Fruit fly (Drosophila melanogaster) whole organism, embryonic: ENCODE measurements around the gene Boh1.

ENCODE experiments used
- CG10209 ChIP-seq: fragments of 200-800 bp; sonication (Bioruptor generic); optimal IDR thresholded peaks from 3 replicates; lab custom pipeline; 2017; ENCODE audit warnings: missing biosample characterization, mild to moderate bottlenecking, missing genetic modification characterization, missing genetic modification reagents
- CG10274 ChIP-seq: fragments of 200-800 bp; sonication (Bioruptor generic); optimal IDR thresholded peaks from 3 replicates; lab custom pipeline; 2017; ENCODE audit warnings: missing biosample characterization, mild to moderate bottlenecking, missing genetic modification characterization
- CG10654 ChIP-seq: fragments of 200-800 bp; sonication (Bioruptor generic); optimal IDR thresholded peaks from 2 replicates; lab custom pipeline; 2016; ENCODE audit warnings: missing biosample characterization, missing genetic modification characterization
- CG10979 ChIP-seq: fragments of 200-800 bp; sonication (Bioruptor generic); optimal IDR thresholded peaks from 2 replicates; lab custom pipeline; 2018; ENCODE audit warnings: missing biosample characterization, mild to moderate bottlenecking, missing genetic modification characterization, moderate library complexity
- CG11456 ChIP-seq: fragments of 200-800 bp; sonication (Bioruptor generic); IDR thresholded peaks from 3 replicates; pipeline ENCODE4 v1.3.6; 2022; ENCODE audit warnings: missing biosample characterization, missing genetic modification characterization
- CG11560 ChIP-seq: fragments of 200-800 bp; sonication (Bioruptor generic); IDR thresholded peaks from 3 replicates; pipeline ENCODE4 v1.3.6; 2022; ENCODE audit warnings: missing biosample characterization, missing genetic modification characterization
- CG12391 ChIP-seq: fragments of 200-800 bp; sonication (Bioruptor generic); optimal IDR thresholded peaks from 3 replicates; lab custom pipeline; 2018; ENCODE audit warnings: missing biosample characterization, mild to moderate bottlenecking, missing genetic modification characterization, moderate library complexity
- CG13296 ChIP-seq: fragments of 200-800 bp; sonication (Bioruptor generic); optimal IDR thresholded peaks from 3 replicates; lab custom pipeline; 2018; ENCODE audit warnings: missing biosample characterization, mild to moderate bottlenecking, missing genetic modification characterization
- CG14014 ChIP-seq: fragments of 200-800 bp; sonication (Bioruptor generic); IDR thresholded peaks from 2 replicates; pipeline ENCODE4 v1.3.6; 2022; ENCODE audit warnings: missing biosample characterization, missing genetic modification characterization
- CG15479 ChIP-seq: fragments of 200-800 bp; sonication (Bioruptor generic); optimal IDR thresholded peaks from 3 replicates; lab custom pipeline; 2019; ENCODE audit warnings: missing biosample characterization, mild to moderate bottlenecking, missing genetic modification characterization, moderate library complexity
- CG15696 ChIP-seq: fragments of 200-800 bp; sonication (Bioruptor generic); optimal IDR thresholded peaks from 2 replicates; lab custom pipeline; 2019; ENCODE audit warnings: missing biosample characterization, mild to moderate bottlenecking, missing genetic modification characterization, moderate library complexity
- CG30020 ChIP-seq: fragments of 200-800 bp; optimal IDR thresholded peaks from 2 replicates; lab custom pipeline; 2019; ENCODE audit warnings: missing biosample characterization, mild to moderate bottlenecking, missing genetic modification characterization, moderate library complexity
- CG31365 ChIP-seq: fragments of 200-800 bp; sonication (Bioruptor generic); optimal IDR thresholded peaks from 2 replicates; lab custom pipeline; 2018; ENCODE audit warnings: missing biosample characterization, mild to moderate bottlenecking, missing genetic modification characterization
- CG34376 ChIP-seq: fragments of 200-800 bp; sonication (Bioruptor generic); optimal IDR thresholded peaks from 2 replicates; lab custom pipeline; 2018; ENCODE audit warnings: missing biosample characterization, mild to moderate bottlenecking, missing genetic modification characterization
- CG3726 ChIP-seq: fragments of 200-800 bp; sonication (Bioruptor generic); IDR thresholded peaks from 3 replicates; pipeline ENCODE4, ENCODE4 v1.3.6; 2022; ENCODE audit warnings: missing biosample characterization, missing genetic modification characterization
- CG4424 ChIP-seq: fragments of 200-800 bp; sonication (Bioruptor generic); optimal IDR thresholded peaks from 3 replicates; lab custom pipeline; 2016; ENCODE audit warnings: missing biosample characterization, missing genetic modification characterization
- CG5953 ChIP-seq: fragments of 200-800 bp; sonication (Bioruptor generic); IDR thresholded peaks from 2 replicates; pipeline ENCODE4 v1.3.6; 2022; ENCODE audit warnings: missing biosample characterization, missing genetic modification characterization
- CG6683 ChIP-seq: fragments of 200-800 bp; sonication (Bioruptor generic); optimal IDR thresholded peaks from 2 replicates; lab custom pipeline; 2017; ENCODE audit warnings: missing biosample characterization, mild to moderate bottlenecking, missing genetic modification characterization, missing genetic modification reagents
- CG7357 ChIP-seq: fragments of 200-800 bp; sonication (Bioruptor generic); IDR thresholded peaks from 3 replicates; pipeline ENCODE4 v1.3.6; 2022; ENCODE audit warnings: missing biosample characterization, missing genetic modification characterization
- CG8281 ChIP-seq: fragments of 200-800 bp; sonication (Bioruptor generic); optimal IDR thresholded peaks from 2 replicates; lab custom pipeline; 2018; ENCODE audit warnings: missing biosample characterization, mild to moderate bottlenecking, missing genetic modification characterization, moderate library complexity
- CG9215 ChIP-seq: fragments of 200-800 bp; sonication (Bioruptor generic); IDR thresholded peaks from 2 replicates; pipeline ENCODE4 v1.3.6; 2022; ENCODE audit warnings: missing biosample characterization, missing genetic modification characterization
- Dek ChIP-seq: fragments of 200-800 bp; sonication (Bioruptor generic); optimal IDR thresholded peaks from 3 replicates; lab custom pipeline; 2019; ENCODE audit warnings: missing biosample characterization, mild to moderate bottlenecking, missing genetic modification characterization, moderate library complexity
- Fer3 ChIP-seq: fragments of 200-800 bp; sonication (Bioruptor generic); optimal IDR thresholded peaks from 2 replicates; lab custom pipeline; 2018; ENCODE audit warnings: missing biosample characterization, mild to moderate bottlenecking, missing genetic modification characterization, moderate library complexity
- HLH54F ChIP-seq: fragments of 200-800 bp; sonication (Bioruptor generic); optimal IDR thresholded peaks from 3 replicates; lab custom pipeline; 2016; ENCODE audit warnings: missing biosample characterization, missing genetic modification characterization
- Hr51 ChIP-seq, 2 experiments: fragments of 200-800 bp; sonication (Bioruptor generic); optimal IDR thresholded peaks; 2 replicates in 1 of 2; 3 replicates in 1 of 2; lab custom pipeline; 2016 to 2018; ENCODE audit warnings: missing biosample characterization in 2 of 2, missing genetic modification characterization in 2 of 2, mild to moderate bottlenecking in 1 of 2, moderate library complexity in 1 of 2
- NFAT ChIP-seq: fragments of 200-800 bp; sonication (Bioruptor generic); IDR thresholded peaks from 2 replicates; pipeline ENCODE4 v1.3.6; 2022; ENCODE audit warnings: missing biosample characterization, missing genetic modification characterization
- PHDP ChIP-seq: fragments of 200-800 bp; sonication (Bioruptor generic); optimal IDR thresholded peaks from 3 replicates; lab custom pipeline; 2018; ENCODE audit warnings: missing biosample characterization, mild to moderate bottlenecking, missing genetic modification characterization, moderate library complexity
- Ravus ChIP-seq: fragments of 200-800 bp; sonication (Bioruptor generic); IDR thresholded peaks from 2 replicates; pipeline ENCODE4 v1.3.6; 2022; ENCODE audit warnings: missing biosample characterization, missing genetic modification characterization
- Rfx ChIP-seq: fragments of 200-800 bp; sonication (Bioruptor generic); IDR thresholded peaks from 2 replicates; pipeline ENCODE4 v1.3.6; 2022; ENCODE audit warnings: missing biosample characterization, missing genetic modification characterization
- Scr ChIP-seq: fragments of 200-800 bp; sonication (Bioruptor generic); IDR thresholded peaks from 2 replicates; pipeline ENCODE4 v1.3.6; 2022; ENCODE audit warnings: missing biosample characterization, missing genetic modification characterization; ENCODE audit not compliant: partially characterized antibody
- Spps ChIP-seq: fragments of 200-800 bp; sonication (Bioruptor generic); optimal IDR thresholded peaks from 2 replicates; lab custom pipeline; 2018; ENCODE audit warnings: missing biosample characterization, mild to moderate bottlenecking, missing genetic modification characterization
- Stat92E ChIP-seq, 3 experiments: fragments of >200 bp in 2 of 3; fragments of 200-800 bp in 1 of 3; sonication (Bioruptor generic) in 1 of 3; optimal IDR thresholded peaks; 2 replicates each; lab custom pipeline; 2017 to 2019; ENCODE audit warnings: missing biosample characterization in 3 of 3, missing genetic modification characterization in 3 of 3, mild to moderate bottlenecking in 1 of 3, moderate library complexity in 1 of 3
- aop ChIP-seq: fragments of 200-800 bp; sonication (Bioruptor generic); IDR thresholded peaks from 2 replicates; pipeline ENCODE4 v1.3.6; 2022; ENCODE audit warnings: missing biosample characterization, missing genetic modification characterization
- az2 ChIP-seq: fragments of 200-800 bp; sonication (Bioruptor generic); optimal IDR thresholded peaks from 3 replicates; lab custom pipeline; 2016; ENCODE audit warnings: missing biosample characterization, missing genetic modification characterization
- dmrt11E ChIP-seq: fragments of 200-800 bp; sonication (Bioruptor generic); optimal IDR thresholded peaks from 3 replicates; lab custom pipeline; 2018; ENCODE audit warnings: missing biosample characterization, mild to moderate bottlenecking, missing genetic modification characterization, moderate library complexity
- fd102C ChIP-seq: fragments of 200-800 bp; sonication (Bioruptor generic); optimal IDR thresholded peaks from 2 replicates; lab custom pipeline; 2018; ENCODE audit warnings: missing biosample characterization, mild to moderate bottlenecking, missing genetic modification characterization, moderate library complexity
- gfzf ChIP-seq: fragments of 200-800 bp; sonication (Bioruptor generic); optimal IDR thresholded peaks from 2 replicates; lab custom pipeline; 2016; ENCODE audit warnings: missing biosample characterization, mild to moderate bottlenecking, missing genetic modification characterization, moderate library complexity
- gt ChIP-seq: fragments of 200-800 bp; sonication (Bioruptor generic); IDR thresholded peaks from 2 replicates; pipeline ENCODE4 v1.3.6; 2022; ENCODE audit warnings: missing biosample characterization, missing genetic modification characterization
- hbn ChIP-seq: fragments of 200-800 bp; sonication (Bioruptor generic); IDR thresholded peaks from 2 replicates; pipeline ENCODE4 v1.3.6; 2022; ENCODE audit warnings: missing biosample characterization, missing genetic modification characterization; ENCODE audit not compliant: partially characterized antibody
- kah ChIP-seq: fragments of 200-800 bp; sonication (Bioruptor generic); optimal IDR thresholded peaks from 2 replicates; lab custom pipeline; 2018; ENCODE audit warnings: missing biosample characterization, mild to moderate bottlenecking, missing genetic modification characterization
- lab ChIP-seq: fragments of 200-800 bp; sonication (Bioruptor generic); optimal IDR thresholded peaks from 3 replicates; lab custom pipeline; 2017; ENCODE audit warnings: missing biosample characterization, missing genetic modification characterization, mild to moderate bottlenecking, moderate library complexity, missing genetic modification reagents
- maf-S ChIP-seq: fragments of 200-800 bp; sonication (Bioruptor generic); optimal IDR thresholded peaks from 2 replicates; lab custom pipeline; 2016; ENCODE audit warnings: missing biosample characterization, missing genetic modification characterization
- mam ChIP-seq: fragments of 200-800 bp; sonication (Bioruptor generic); optimal IDR thresholded peaks from 3 replicates; lab custom pipeline; 2016; ENCODE audit warnings: missing biosample characterization, missing genetic modification characterization
- oc ChIP-seq: fragments of 200-800 bp; sonication (Bioruptor generic); optimal IDR thresholded peaks from 2 replicates; lab custom pipeline; 2018; ENCODE audit warnings: missing biosample characterization, mild to moderate bottlenecking, missing genetic modification characterization, moderate library complexity
- prd ChIP-seq, 3 experiments: fragments of >200 bp in 2 of 3; fragments of 200-800 bp in 1 of 3; sonication (Bioruptor generic) in 1 of 3; optimal IDR thresholded peaks in 2 of 3; IDR thresholded peaks in 1 of 3; 2 replicates in 2 of 3; 3 replicates in 1 of 3; pipeline versions ENCODE4 v1.3.6 to Lab custom; 2017 to 2022; ENCODE audit warnings: missing biosample characterization in 1 of 3, missing genetic modification characterization in 1 of 3
- run ChIP-seq: fragments of 200-800 bp; sonication (Bioruptor generic); optimal IDR thresholded peaks from 3 replicates; lab custom pipeline; 2018; ENCODE audit warnings: missing biosample characterization, mild to moderate bottlenecking, missing genetic modification characterization
- seq ChIP-seq: fragments of 200-800 bp; sonication (Bioruptor generic); IDR thresholded peaks from 2 replicates; pipeline ENCODE4 v1.3.6; 2022; ENCODE audit warnings: missing biosample characterization, missing genetic modification characterization
- wor ChIP-seq: fragments of 200-800 bp; sonication (Bioruptor generic); IDR thresholded peaks from 2 replicates; pipeline ENCODE4 v1.3.6; 2022; ENCODE audit warnings: missing biosample characterization, missing genetic modification characterization

The Boh1 gene

DNA sequence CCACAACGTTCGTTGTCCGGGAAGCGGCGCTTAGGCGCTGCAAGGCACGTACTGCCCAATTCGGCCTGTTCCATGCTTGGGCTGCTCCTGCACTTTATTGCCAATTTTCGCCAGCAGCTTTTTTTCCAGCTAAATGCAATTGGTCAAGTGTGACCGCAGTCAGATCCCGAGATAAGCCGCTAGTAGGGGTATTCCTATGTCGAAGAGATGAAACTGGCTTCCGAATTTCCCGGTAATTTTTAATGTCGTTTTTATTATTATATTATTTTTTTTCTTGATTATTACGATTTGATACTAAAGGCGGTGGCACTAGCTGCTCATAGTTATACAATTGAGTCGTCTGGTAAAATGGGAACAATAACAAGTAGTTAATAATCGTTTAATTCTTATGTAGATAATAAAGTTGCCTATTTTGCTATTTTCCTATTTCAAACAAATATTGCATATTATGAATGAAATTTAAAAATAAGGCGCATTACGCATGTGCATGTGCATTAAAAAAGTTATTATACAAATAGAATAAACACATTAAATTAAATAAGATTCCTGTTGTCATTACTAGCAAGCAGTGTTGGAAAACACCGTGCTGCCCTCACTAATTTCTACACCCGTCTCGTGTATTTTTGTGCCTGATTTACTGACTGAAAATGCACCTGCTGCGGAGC lies 2.8 kb downstream of the Boh1 start, which contains the start of the genes CG5003 and mRpS22 (continued):
- TF ChIP-seq CG30020 (peak; percentile 64), CG14014 (GFP tag; lab: Robert Waterston, UW) (no peak), mam (GFP tag; lab: Kevin White, UChicago) (no peak), Scr (GFP tag; lab: Robert Waterston, UW) (peak; percentile 48; the same call in 1 of the 2 replicates), CG10209 (GFP tag; lab: Kevin White, UChicago) (peak; percentile 50), seq (GFP tag; lab: Robert Waterston, UW) (no peak), Spps (peak; percentile 3), run (tag; lab: Kevin White, UChicago) (no peak), CG34376 (GFP tag; lab: Kevin White, UChicago) (peak; percentile 20), NFAT (GFP tag; lab: Robert Waterston, UW) (peak; percentile 42; the same call in 1 of the 2 replicates), CG3726 (GFP tag; lab: Robert Waterston, UW) (no peak), CG15479 (GFP tag; lab: Kevin White, UChicago) (no peak), CG5953 (GFP tag; lab: Robert Waterston, UW) (no peak), CG4424 (GFP tag; lab: Kevin White, UChicago) (peak; percentile 69), Stat92E (GFP tag; optimal IDR thresholded peaks at IDR 0.05; lab: Kevin White, UChicago) (no peak), maf-S (GFP tag; lab: Kevin White, UChicago) (no peak), CG7357 (GFP tag; lab: Robert Waterston, UW) (0 out of 3 replicates have a peak, but pooled peaks have one; percentile 26), CG6683 (no peak), CG13296 (GFP tag; lab: Kevin White, UChicago) (peak; percentile 56), CG10274 (GFP tag; lab: Kevin White, UChicago) (no peak), CG31365 (tag; lab: Kevin White, UChicago) (no peak), az2 (GFP tag; lab: Kevin White, UChicago) (peak; percentile 58), CG12391 (tag; lab: Kevin White, UChicago) (peak; percentile 81), CG10654 (GFP tag; lab: Kevin White, UChicago) (peak; percentile 33), aop (GFP tag; lab: Robert Waterston, UW) (no peak), HLH54F (peak; percentile 7), hbn (GFP tag; lab: Robert Waterston, UW) (no peak), PHDP (peak; percentile 44), Fer3 (tag; lab: Kevin White, UChicago) (peak; percentile 46), CG10979 (tag; lab: Kevin White, UChicago) (peak; percentile 40), Rfx (GFP tag; lab: Robert Waterston, UW) (peak; percentile 68; the same call in 1 of the 2 replicates), CG9215 (peak; percentile 45), wor (GFP tag; lab: Robert Waterston, UW) (peak; percentile 18; the same call in 1 of the 2 replicates), oc (tag; lab: Kevin White, UChicago) (no peak), dmrt11E (tag; lab: Kevin White, UChicago) (peak; percentile 47), CG8281 (tag; lab: Kevin White, UChicago) (peak; percentile 8), Ravus (no peak), gt (GFP tag; lab: Robert Waterston, UW) (no peak), CG11560 (no peak), fd102C (GFP tag; lab: Kevin White, UChicago) (no peak), gfzf (GFP tag; lab: Kevin White, UChicago) (peak; percentile 67), kah (GFP tag; lab: Kevin White, UChicago) (no peak), Hr51 (GFP tag; optimal IDR thresholded peaks at IDR 0.05; lab: Kevin White, UChicago) (peak in 1 of 2 experiments; percentile 57), CG15696 (tag; lab: Kevin White, UChicago) (peak; percentile 58), lab (peak; percentile 45), prd (optimal IDR thresholded peaks at IDR 0.05; lab: Kevin White, UChicago) (no peak), prd (GFP tag; IDR thresholded peaks at IDR 0.05; lab: Robert Waterston, UW) (peak; percentile 51; the same call in 1 of the 3 replicates), CG11456 (GFP tag; lab: Robert Waterston, UW) (0 out of 3 replicates have a peak, but pooled peaks have one; percentile 32), Dek (peak; percentile 50)
